Worm (Caenorhabditis elegans): ENCODE data around the gene srw-76.

Gene srw-76

ce11 chrV:16592947-16593791, 44.9 kb downstream of the srw-76 start:
- TF ChIP-seq F39B2.1 (GFP tag; IDR thresholded peaks at IDR 0.05) (no peak), lir-1 (GFP tag; conservative IDR thresholded peaks at IDR 0.05) (no peak), nhr-179 (tag; optimal IDR thresholded peaks at IDR 0.05) (no peak), egl-44 (GFP tag; IDR thresholded peaks at IDR 0.05) (no peak), T07F8.4 (tag; optimal IDR thresholded peaks at IDR 0.05) (no peak), ceh-58 (GFP tag; IDR thresholded peaks at IDR 0.05) (peak; percentile 1; the same call in 1 of the 2 replicates), hmg-1.2 (GFP tag; IDR thresholded peaks at IDR 0.05) (0 out of 2 replicates have a peak, but pooled peaks have one; percentile 8), bed-1 (GFP tag; IDR thresholded peaks at IDR 0.05) (no peak), dpff-1 (tag; optimal IDR thresholded peaks at IDR 0.05) (peak; percentile 5), ztf-6 (GFP tag; IDR thresholded peaks at IDR 0.05) (no peak), madf-3 (GFP tag; IDR thresholded peaks at IDR 0.05) (no peak), Y56A3A.18 (GFP tag; IDR thresholded peaks at IDR 0.05) (peak; percentile 40), mes-4 (tag; optimal IDR thresholded peaks at IDR 0.05) (no peak), F37B4.10 (GFP tag; IDR thresholded peaks at IDR 0.05) (no peak), tbx-9 (tag; optimal IDR thresholded peaks at IDR 0.05; ENCODE audit: borderline replicate concordance) (no peak), athp-1 (tag; optimal IDR thresholded peaks at IDR 0.05) (no peak), ama-1 (optimal IDR thresholded peaks at IDR 0.05) (no peak), ama-1 (GFP tag; optimal IDR thresholded peaks at IDR 0.05) (no peak), him-1 (tag; optimal IDR thresholded peaks at IDR 0.05) (no peak), gei-17 (GFP tag; optimal IDR thresholded peaks at IDR 0.05) (peak; percentile 10), snpc-3.4 (tag; optimal IDR thresholded peaks at IDR 0.05) (no peak), mcd-1 (GFP tag; IDR thresholded peaks at IDR 0.05) (no peak), hlh-12 (tag; optimal IDR thresholded peaks at IDR 0.05) (peak; percentile 13), snpc-1.1 (tag; optimal IDR thresholded peaks at IDR 0.05; ENCODE audit: insufficient read depth) (no peak), zfh-2 (GFP tag; conservative IDR thresholded peaks at IDR 0.05) (no peak), F57C9.4 (tag; optimal IDR thresholded peaks at IDR 0.05) (no peak), B0336.3 (GFP tag; IDR thresholded peaks at IDR 0.05) (0 out of 2 replicates have a peak, but pooled peaks have one; percentile 1), mel-28 (tag; optimal IDR thresholded peaks at IDR 0.05; ENCODE audit: borderline replicate concordance) (no peak), atf-7 (tag; optimal IDR thresholded peaks at IDR 0.05) (no peak), Y95B8A.8 (GFP tag; IDR thresholded peaks at IDR 0.05) (no peak), hmg-20 (GFP tag; IDR thresholded peaks at IDR 0.05) (0 out of 2 replicates have a peak, but pooled peaks have one; percentile 12), lag-1 (GFP tag; IDR thresholded peaks at IDR 0.05) (no peak), nhr-80 (tag; optimal IDR thresholded peaks at IDR 0.05) (peak; percentile 0), ztf-3 (GFP tag; optimal IDR thresholded peaks at IDR 0.05) (peak; percentile 14), unc-62 (GFP tag; optimal IDR thresholded peaks at IDR 0.05) (peak; percentile 71), ztf-26 (tag; optimal IDR thresholded peaks at IDR 0.05) (no peak), egrh-3 (GFP tag; IDR thresholded peaks at IDR 0.05) (no peak), Y53G8AR.9 (GFP tag; conservative IDR thresholded peaks at IDR 0.05) (0 out of 2 replicates have a peak, but pooled peaks have one; percentile 58), Y67H2A.10 (GFP tag; conservative IDR thresholded peaks at IDR 0.05) (no peak), C17E4.6 (GFP tag; IDR thresholded peaks at IDR 0.05) (no peak), akir-1 (GFP tag; optimal IDR thresholded peaks at IDR 0.05) (no peak), aptf-3 (GFP tag; IDR thresholded peaks at IDR 0.05) (no peak), ceh-91 (GFP tag; IDR thresholded peaks at IDR 0.05) (no peak), pha-4 (tag; optimal IDR thresholded peaks at IDR 0.05) (peak; percentile 53), ceh-79 (tag; optimal IDR thresholded peaks at IDR 0.05) (no peak), T26A5.8 (tag; optimal IDR thresholded peaks at IDR 0.05) (no peak), nhr-90 (tag; optimal IDR thresholded peaks at IDR 0.05) (no peak), nfya-1 (tag; optimal IDR thresholded peaks at IDR 0.05; ENCODE audit: borderline replicate concordance, insufficient read depth) (no peak)
